Worm (Caenorhabditis elegans): ENCODE data around the gene F54C9.14.

- TF ChIP-seq ref-1 (GFP tag; conservative IDR thresholded peaks at IDR 0.05), result no peak
- no peak for TF ChIP-seq klf-2 (GFP tag; conservative IDR thresholded peaks at IDR 0.05)
- TF ChIP-seq ztf-23 (GFP tag; IDR thresholded peaks at IDR 0.05), result no peak
- no peak for TF ChIP-seq med-1 (GFP tag; optimal IDR thresholded peaks at IDR 0.05; ENCODE audit: insufficient read depth)
- no peak for TF ChIP-seq T22C8.4 (GFP tag; IDR thresholded peaks at IDR 0.05)
These were observed 19.6 kb downstream of the F54C9.14 start, which contains the start of gene arl-1 for ce11 chrII:8581700-8582099.

Data from whole organism, midembryonic.